Fruit fly (Drosophila melanogaster) whole organism, pupa: Measurements from ENCODE around the gene CG44869.

Experiments
- CG10348 ChIP-seq: fragments of 200-800 bp; sonication (Bioruptor generic); IDR thresholded peaks from 2 replicates; pipeline ENCODE4 v1.3.6; 2022; ENCODE audit warnings: missing biosample characterization, missing genetic modification characterization
- CG12605 ChIP-seq: fragments of 200-800 bp; sonication (Bioruptor generic); IDR thresholded peaks from 2 replicates; pipeline ENCODE4 v1.3.6; 2022; ENCODE audit warnings: missing biosample characterization, missing genetic modification characterization
- CG13204 ChIP-seq: fragments of 200-800 bp; sonication (Bioruptor generic); optimal IDR thresholded peaks from 2 replicates; lab custom pipeline; 2018; ENCODE audit warnings: missing biosample characterization, mild to moderate bottlenecking, missing genetic modification characterization, moderate library complexity
- CG14655 ChIP-seq: fragments of 200-800 bp; sonication (Bioruptor generic); optimal IDR thresholded peaks from 3 replicates; lab custom pipeline; 2017; ENCODE audit warnings: mild to moderate bottlenecking, missing biosample characterization, missing genetic modification reagents, missing genetic modification characterization
- CG15710 ChIP-seq: fragments of 200-800 bp; sonication (Bioruptor generic); optimal IDR thresholded peaks from 2 replicates; lab custom pipeline; 2018; ENCODE audit warnings: missing biosample characterization, mild to moderate bottlenecking, missing genetic modification characterization, moderate library complexity
- CG17806 ChIP-seq: fragments of 200-800 bp; sonication (Bioruptor generic); optimal IDR thresholded peaks from 2 replicates; lab custom pipeline; 2018; ENCODE audit warnings: missing biosample characterization, mild to moderate bottlenecking, missing genetic modification characterization, moderate library complexity
- CG32121 ChIP-seq: fragments of 200-800 bp; sonication (Bioruptor generic); IDR thresholded peaks from 2 replicates; pipeline ENCODE4 v1.3.6; 2022; ENCODE audit warnings: missing biosample characterization, missing genetic modification characterization
- CG34367 ChIP-seq: fragments of 200-800 bp; sonication (Bioruptor generic); optimal IDR thresholded peaks from 2 replicates; lab custom pipeline; 2018; ENCODE audit warnings: missing biosample characterization, mild to moderate bottlenecking, missing genetic modification characterization
- CG4496 ChIP-seq: fragments of 200-800 bp; sonication (Bioruptor generic); IDR thresholded peaks from 3 replicates; pipeline ENCODE4 v1.3.6; 2022; ENCODE audit warnings: missing biosample characterization, missing genetic modification characterization
- CG8159 ChIP-seq: fragments of 200-800 bp; sonication (Bioruptor generic); optimal IDR thresholded peaks from 3 replicates; lab custom pipeline; 2018; ENCODE audit warnings: missing biosample characterization, mild to moderate bottlenecking, missing genetic modification characterization, moderate library complexity
- CG8301 ChIP-seq: fragments of 200-800 bp; sonication (Bioruptor generic); optimal IDR thresholded peaks from 2 replicates; lab custom pipeline; 2018; ENCODE audit warnings: missing biosample characterization, mild to moderate bottlenecking, missing genetic modification characterization
- CG9948 ChIP-seq: fragments of 200-800 bp; sonication (Bioruptor generic); optimal IDR thresholded peaks from 2 replicates; lab custom pipeline; 2018; ENCODE audit warnings: missing biosample characterization, mild to moderate bottlenecking, missing genetic modification characterization, moderate library complexity
- D1 ChIP-seq: fragments of 200-800 bp; sonication (Bioruptor generic); optimal IDR thresholded peaks from 2 replicates; lab custom pipeline; 2018; ENCODE audit warnings: missing biosample characterization, mild to moderate bottlenecking, missing genetic modification characterization, moderate library complexity
- EcR ChIP-seq: fragments of 200-800 bp; sonication (Bioruptor generic); optimal IDR thresholded peaks from 3 replicates; lab custom pipeline; 2019; ENCODE audit warnings: missing biosample characterization, missing genetic modification characterization, mild to moderate bottlenecking, moderate library complexity, missing genetic modification reagents
- Ets98B ChIP-seq: fragments of 200-800 bp; sonication (Bioruptor generic); IDR thresholded peaks from 2 replicates; pipeline ENCODE4 v1.3.6; 2022; ENCODE audit warnings: missing biosample characterization, missing genetic modification characterization
- Pif1A ChIP-seq: fragments of 200-800 bp; sonication (Bioruptor generic); optimal IDR thresholded peaks from 3 replicates; lab custom pipeline; 2016; ENCODE audit warnings: missing biosample characterization, missing genetic modification characterization
- Pif1B ChIP-seq: fragments of 200-800 bp; sonication (Bioruptor generic); optimal IDR thresholded peaks from 3 replicates; lab custom pipeline; 2016; ENCODE audit warnings: missing biosample characterization, missing genetic modification characterization
- Snoo ChIP-seq: fragments of 200-800 bp; sonication (Bioruptor generic); optimal IDR thresholded peaks from 3 replicates; lab custom pipeline; 2017; ENCODE audit warnings: missing biosample characterization, mild to moderate bottlenecking, missing genetic modification characterization, inconsistent platforms
- fd96Ca ChIP-seq: fragments of 200-800 bp; sonication (Bioruptor generic); IDR thresholded peaks from 3 replicates; pipeline ENCODE4 v1.3.6; 2022; ENCODE audit warnings: missing biosample characterization, missing genetic modification characterization
- gl ChIP-seq: fragments of 200-800 bp; sonication (Bioruptor generic); optimal IDR thresholded peaks from 2 replicates; lab custom pipeline; 2018; ENCODE audit warnings: missing biosample characterization, mild to moderate bottlenecking, missing genetic modification characterization
- rn ChIP-seq: fragments of 200-800 bp; sonication (Bioruptor generic); IDR thresholded peaks from 2 replicates; pipeline ENCODE4 v1.3.6; 2022; ENCODE audit warnings: missing biosample characterization, missing genetic modification characterization

The CG44869 gene

dm6 chr2L:15424135-15424534 is 6.0 kb upstream of the CG44869 start:
- no peak for TF ChIP-seq CG9948 (tag; lab: Kevin White, UChicago)
- TF ChIP-seq CG8159 (tag; lab: Kevin White, UChicago), result no peak
- no peak for TF ChIP-seq CG17806 (tag; lab: Kevin White, UChicago)
- no peak for TF ChIP-seq Pif1A (GFP tag; lab: Kevin White, UChicago)

- TF ChIP-seq CG32121, result peak; percentile 79
- TF ChIP-seq EcR (GFP tag; lab: Kevin White, UChicago), result no peak
- no peak for TF ChIP-seq CG8159 (tag; lab: Kevin White, UChicago)
- TF ChIP-seq D1, result no peak
- no peak for TF ChIP-seq CG9948 (tag; lab: Kevin White, UChicago)
- TF ChIP-seq CG13204 (GFP tag; lab: Kevin White, UChicago), result peak; percentile 33
- TF ChIP-seq Pif1B (GFP tag; lab: Kevin White, UChicago), result no peak
- peak; percentile 63; the same call in 1 of the 2 replicates for TF ChIP-seq rn (GFP tag; lab: Robert Waterston, UW)
- TF ChIP-seq Snoo (tag; lab: Kevin White, UChicago), result no peak
- TF ChIP-seq CG12605 (GFP tag; lab: Robert Waterston, UW), result peak; percentile 86
- TF ChIP-seq CG4496 (GFP tag; lab: Robert Waterston, UW), result peak; percentile 91
- TF ChIP-seq Ets98B (GFP tag; lab: Robert Waterston, UW), result peak; percentile 80
- peak; percentile 24 for TF ChIP-seq CG15710 (tag; lab: Kevin White, UChicago)
- peak; percentile 19 for TF ChIP-seq gl (tag; lab: Kevin White, UChicago)
- TF ChIP-seq CG8301 (tag; lab: Kevin White, UChicago), result no peak
- TF ChIP-seq fd96Ca (GFP tag; lab: Robert Waterston, UW), result peak; percentile 70
- no peak for TF ChIP-seq CG10348 (GFP tag; lab: Robert Waterston, UW)
- TF ChIP-seq CG34367 (tag; lab: Kevin White, UChicago), result no peak
- TF ChIP-seq CG17806 (tag; lab: Kevin White, UChicago), result no peak
- TF ChIP-seq CG14655 (GFP tag; lab: Kevin White, UChicago), result no peak
- TF ChIP-seq Pif1A (GFP tag; lab: Kevin White, UChicago), result peak; percentile 20
- TF ChIP-seq, all 21 proteins: peak for 10
Observed at dm6 chr2L:15422501-15422900, 4.3 kb upstream of the CG44869 start.

- TF ChIP-seq CG10348 (GFP tag; lab: Robert Waterston, UW) (no peak), CG34367 (tag; lab: Kevin White, UChicago) (peak; percentile 71), rn (GFP tag; lab: Robert Waterston, UW) (no peak), CG4496 (GFP tag; lab: Robert Waterston, UW) (no peak), CG15710 (tag; lab: Kevin White, UChicago) (peak; percentile 77), Ets98B (GFP tag; lab: Robert Waterston, UW) (no peak), CG8159 (tag; lab: Kevin White, UChicago) (peak; percentile 79), CG17806 (tag; lab: Kevin White, UChicago) (peak; percentile 83), Pif1B (GFP tag; lab: Kevin White, UChicago) (peak; percentile 70), CG13204 (GFP tag; lab: Kevin White, UChicago) (peak; percentile 33), CG9948 (tag; lab: Kevin White, UChicago) (peak; percentile 80), CG14655 (GFP tag; lab: Kevin White, UChicago) (peak; percentile 67), Snoo (tag; lab: Kevin White, UChicago) (peak; percentile 77), fd96Ca (GFP tag; lab: Robert Waterston, UW) (no peak), D1 (peak; percentile 13), CG32121 (no peak), EcR (GFP tag; lab: Kevin White, UChicago) (no peak), Pif1A (GFP tag; lab: Kevin White, UChicago) (peak; percentile 69), CG12605 (GFP tag; lab: Robert Waterston, UW) (no peak), gl (tag; lab: Kevin White, UChicago) (peak; percentile 46), CG8301 (tag; lab: Kevin White, UChicago) (peak; percentile 35)
Observed at dm6 chr2L:15414068-15414467, 4.1 kb downstream of the CG44869 start.

- TF ChIP-seq Pif1A (GFP tag; lab: Kevin White, UChicago), result no peak
- no peak for TF ChIP-seq gl (tag; lab: Kevin White, UChicago)
- no peak for TF ChIP-seq CG4496 (GFP tag; lab: Robert Waterston, UW)
- peak; percentile 54 for TF ChIP-seq CG8301 (tag; lab: Kevin White, UChicago)
- no peak for TF ChIP-seq rn (GFP tag; lab: Robert Waterston, UW)
- no peak for TF ChIP-seq CG17806 (tag; lab: Kevin White, UChicago)
- no peak for TF ChIP-seq CG34367 (tag; lab: Kevin White, UChicago)
- TF ChIP-seq Snoo (tag; lab: Kevin White, UChicago), result no peak
- TF ChIP-seq CG9948 (tag; lab: Kevin White, UChicago), result no peak
- TF ChIP-seq Pif1B (GFP tag; lab: Kevin White, UChicago), result no peak
- no peak for TF ChIP-seq CG8159 (tag; lab: Kevin White, UChicago)
- no peak for TF ChIP-seq CG15710 (tag; lab: Kevin White, UChicago)
- peak; percentile 62 for TF ChIP-seq CG14655 (GFP tag; lab: Kevin White, UChicago)
Observed at dm6 chr2L:15411858-15412257, 6.3 kb downstream of the CG44869 start.

dm6 chr2L:15410250-15410649 is 7.9 kb downstream of the CG44869 start:
- TF ChIP-seq CG9948 (tag; lab: Kevin White, UChicago) (peak; percentile 13), CG14655 (GFP tag; lab: Kevin White, UChicago) (peak; percentile 40), CG4496 (GFP tag; lab: Robert Waterston, UW) (no peak), CG8301 (tag; lab: Kevin White, UChicago) (no peak), CG32121 (no peak), D1 (no peak), Snoo (tag; lab: Kevin White, UChicago) (no peak), CG8159 (tag; lab: Kevin White, UChicago) (peak; percentile 27), EcR (GFP tag; lab: Kevin White, UChicago) (no peak)
